Worm (Caenorhabditis elegans): ENCODE results near the gene sto-1.

The sto-1 gene

ce11 chrX:7578308-7578707, 15.7 kb downstream of the sto-1 start (continued):
- TF ChIP-seq unc-62 (GFP tag; optimal IDR thresholded peaks at IDR 0.05 in 1 of 2) (no peak), unc-62 (tag; optimal IDR thresholded peaks at IDR 0.05) (no peak), F10B5.3 (tag; optimal IDR thresholded peaks at IDR 0.05) (no peak), hlh-30 (tag; optimal IDR thresholded peaks at IDR 0.05; ENCODE audit: insufficient read depth) (peak; percentile 47), ZK337.2 (GFP tag; IDR thresholded peaks at IDR 0.05) (no peak), zip-2 (tag; optimal IDR thresholded peaks at IDR 0.05) (no peak), mes-2 (tag; optimal IDR thresholded peaks at IDR 0.05; ENCODE audit: poor library complexity, severe bottlenecking) (no peak), ztf-7 (tag; optimal IDR thresholded peaks at IDR 0.05) (no peak), lir-3 (tag; optimal IDR thresholded peaks at IDR 0.05) (no peak), zfp-3 (GFP tag; conservative IDR thresholded peaks at IDR 0.05) (peak; percentile 58; the same call in 1 of the 2 replicates), sdz-12 (GFP tag; optimal IDR thresholded peaks at IDR 0.05) (no peak), zfp-2 (tag; optimal IDR thresholded peaks at IDR 0.05) (no peak), madf-5 (GFP tag; IDR thresholded peaks at IDR 0.05) (no peak), zag-1 (tag; optimal IDR thresholded peaks at IDR 0.05) (no peak), F37D6.2 (tag; optimal IDR thresholded peaks at IDR 0.05) (no peak), mep-1 (tag; optimal IDR thresholded peaks at IDR 0.05) (peak; percentile 32), lin-13 (GFP tag; optimal IDR thresholded peaks at IDR 0.05) (no peak), ztf-11 (tag; optimal IDR thresholded peaks at IDR 0.05) (no peak)

- TF ChIP-seq unc-62 (GFP tag; optimal IDR thresholded peaks at IDR 0.05 in 1 of 2) (peak in 1 of 2 experiments; percentile 91), unc-62 (tag; optimal IDR thresholded peaks at IDR 0.05) (no peak), F49E8.2 (tag; optimal IDR thresholded peaks at IDR 0.05; ENCODE audit: borderline replicate concordance) (no peak)
Observed at ce11 chrX:7582223-7582622, 19.6 kb downstream of the sto-1 start.

ce11 chrX:7583930-7584329, 21.3 kb downstream of the sto-1 start:
- TF ChIP-seq lin-39 (tag; optimal IDR thresholded peaks at IDR 0.05): no peak
- TF ChIP-seq unc-62 (GFP tag; optimal IDR thresholded peaks at IDR 0.05 in 1 of 2): peak in 1 of 2 experiments; percentile 95
- TF ChIP-seq unc-62 (tag; optimal IDR thresholded peaks at IDR 0.05): no peak

- no peak for TF ChIP-seq php-3 (GFP tag; IDR thresholded peaks at IDR 0.05)
- no peak for TF ChIP-seq aha-1 (tag)
- TF ChIP-seq lsy-2 (tag; optimal IDR thresholded peaks at IDR 0.05): peak in 1 of 2 experiments; percentile 29
- TF ChIP-seq Y5F2A.4 (GFP tag; optimal IDR thresholded peaks at IDR 0.05): no peak
- TF ChIP-seq Y105C5A.15 (GFP tag; IDR thresholded peaks at IDR 0.05): no peak
- TF ChIP-seq ztf-11 (tag; optimal IDR thresholded peaks at IDR 0.05): no peak
- TF ChIP-seq hlh-11 (tag; optimal IDR thresholded peaks at IDR 0.05): peak; percentile 25
- no peak for TF ChIP-seq dmd-9 (GFP tag; IDR thresholded peaks at IDR 0.05)
- TF ChIP-seq ceh-44 (GFP tag; IDR thresholded peaks at IDR 0.05): no peak
- peak; percentile 46 for TF ChIP-seq hlh-30 (tag; optimal IDR thresholded peaks at IDR 0.05; ENCODE audit: insufficient read depth)
- no peak for TF ChIP-seq nhr-6 (tag; optimal IDR thresholded peaks at IDR 0.05)
- peak; percentile 77 for TF ChIP-seq nhr-28 (tag; optimal IDR thresholded peaks at IDR 0.05)
- no peak for TF ChIP-seq Y75B8A.6 (GFP tag; IDR thresholded peaks at IDR 0.05)
- no peak for TF ChIP-seq set-16 (GFP tag; IDR thresholded peaks at IDR 0.05)
- no peak for TF ChIP-seq ceh-20 (GFP tag; IDR thresholded peaks at IDR 0.05)
- TF ChIP-seq nhr-10 (tag; optimal IDR thresholded peaks at IDR 0.05): no peak
- peak in 1 of 2 experiments; percentile 49 for TF ChIP-seq mdl-1 (tag; optimal IDR thresholded peaks at IDR 0.05)
- TF ChIP-seq T20F7.1 (GFP tag; optimal IDR thresholded peaks at IDR 0.05): no peak
- TF ChIP-seq nhr-25 (tag; optimal IDR thresholded peaks at IDR 0.05; ENCODE audit: borderline replicate concordance, insufficient read depth): peak; percentile 32
- no peak for TF ChIP-seq tag-97 (GFP tag; IDR thresholded peaks at IDR 0.05)
- no peak for TF ChIP-seq ztf-7 (tag; optimal IDR thresholded peaks at IDR 0.05)
- no peak for TF ChIP-seq lim-7 (GFP tag; IDR thresholded peaks at IDR 0.05)
- no peak for TF ChIP-seq fkh-10 (GFP tag; optimal IDR thresholded peaks at IDR 0.05)
- TF ChIP-seq hif-1 (tag; optimal IDR thresholded peaks at IDR 0.05): no peak
- peak; percentile 55 for TF ChIP-seq mep-1 (tag; optimal IDR thresholded peaks at IDR 0.05)
Observed at ce11 chrX:7585610-7586259, 23.1 kb downstream of the sto-1 start, which contains the start of gene adt-2. adt-2 (plus strand) TSS chrX:7586209.

All from whole organism, L4 larva.